Fruit fly (Drosophila melanogaster) whole organism: ENCODE data around the gene Naa20A.

ENCODE experiments used
- CG8478 ChIP-seq: fragments of >200 bp; optimal IDR thresholded peaks from 2 replicates; lab custom pipeline; 2018; ENCODE audit warnings: inconsistent platforms
- Dll ChIP-seq: fragments of >200 bp; optimal IDR thresholded peaks from 2 replicates; lab custom pipeline; 2017
- EcR ChIP-seq, 2 experiments: fragments of >200 bp; optimal IDR thresholded peaks; 2 replicates each; lab custom pipeline; 2017; ENCODE audit warnings: missing biosample characterization in 2 of 2, missing genetic modification characterization in 2 of 2, missing genetic modification reagents in 2 of 2
- pan ChIP-seq: fragments of >200 bp; optimal IDR thresholded peaks from 2 replicates; lab custom pipeline; 2017
- psq ChIP-seq: fragments of >200 bp; optimal IDR thresholded peaks from 2 replicates; lab custom pipeline; 2017
- usp ChIP-seq: fragments of >200 bp; optimal IDR thresholded peaks from 2 replicates; lab custom pipeline; 2017; ENCODE audit warnings: missing biosample characterization, missing genetic modification characterization, mixed read lengths

The Naa20A gene

dm6 chrX:19613473-19613872 is 9.4 kb downstream of the Naa20A start:
- TF ChIP-seq Dll (lab: Kevin White, UChicago) (no peak), usp (GFP tag; lab: Kevin White, UChicago) (no peak), pan (no peak), CG8478 (no peak), EcR (GFP tag; optimal IDR thresholded peaks at IDR 0.05; lab: Kevin White, UChicago) (no peak), psq (lab: Kevin White, UChicago) (no peak)

- TF ChIP-seq usp (GFP tag; lab: Kevin White, UChicago) = no peak
- TF ChIP-seq CG8478 = no peak
- TF ChIP-seq EcR (GFP tag; optimal IDR thresholded peaks at IDR 0.05; lab: Kevin White, UChicago) = no peak
- no peak for TF ChIP-seq pan
- no peak for TF ChIP-seq psq (lab: Kevin White, UChicago)
- no peak for TF ChIP-seq Dll (lab: Kevin White, UChicago)
These were observed 11.6 kb downstream of the Naa20A start, which contains the start of the genes Shawn and Tyler for dm6 chrX:19611226-19611625. TSS of gene Shawn (plus strand) at chrX:19611526. TSS of gene Tyler (plus strand) at chrX:19611526.

dm6 chrX:19608042-19608609 is 14.7 kb downstream of the Naa20A start:
- TF ChIP-seq pan (no peak), psq (lab: Kevin White, UChicago) (no peak)

dm6 chrX:19606971-19607370 is 15.9 kb downstream of the Naa20A start:
- TF ChIP-seq Dll (lab: Kevin White, UChicago) (no peak), psq (lab: Kevin White, UChicago) (no peak), EcR (GFP tag; optimal IDR thresholded peaks at IDR 0.05; lab: Kevin White, UChicago) (no peak), CG8478 (no peak)

- TF ChIP-seq CG8478 (no peak), EcR (GFP tag; optimal IDR thresholded peaks at IDR 0.05; lab: Kevin White, UChicago) (no peak)
These were observed 16.3 kb downstream of the Naa20A start for dm6 chrX:19606558-19606957.

- no peak for TF ChIP-seq psq (lab: Kevin White, UChicago)
- TF ChIP-seq usp (GFP tag; lab: Kevin White, UChicago) = no peak
- TF ChIP-seq pan = no peak
These were observed 17.0 kb downstream of the Naa20A start for dm6 chrX:19605915-19606314.

- TF ChIP-seq pan (no peak), usp (GFP tag; lab: Kevin White, UChicago) (no peak), EcR (GFP tag; optimal IDR thresholded peaks at IDR 0.05; lab: Kevin White, UChicago) (no peak), CG8478 (no peak), Dll (lab: Kevin White, UChicago) (no peak), psq (lab: Kevin White, UChicago) (no peak)
These were observed 17.9 kb downstream of the Naa20A start, which contains the start of gene CG14207 for dm6 chrX:19604997-19605396. TSS of gene CG14207 (plus strand) at chrX:19605199.

dm6 chrX:19603953-19604352 is 18.9 kb downstream of the Naa20A start:
- TF ChIP-seq Dll (lab: Kevin White, UChicago) (no peak), pan (no peak), usp (GFP tag; lab: Kevin White, UChicago) (no peak), CG8478 (no peak), EcR (GFP tag; optimal IDR thresholded peaks at IDR 0.05; lab: Kevin White, UChicago) (no peak), psq (lab: Kevin White, UChicago) (no peak)

- TF ChIP-seq usp (GFP tag; lab: Kevin White, UChicago) = no peak
- no peak for TF ChIP-seq CG8478
- no peak for TF ChIP-seq pan
- TF ChIP-seq psq (lab: Kevin White, UChicago) = no peak
- TF ChIP-seq Dll (lab: Kevin White, UChicago) = no peak
- TF ChIP-seq EcR (GFP tag; optimal IDR thresholded peaks at IDR 0.05; lab: Kevin White, UChicago) = no peak
These were observed 20.4 kb downstream of the Naa20A start for dm6 chrX:19602483-19602882.

- TF ChIP-seq usp (GFP tag; lab: Kevin White, UChicago) (no peak), Dll (lab: Kevin White, UChicago) (no peak), EcR (GFP tag; optimal IDR thresholded peaks at IDR 0.05; lab: Kevin White, UChicago) (no peak)
These were observed 21.2 kb downstream of the Naa20A start, which contains the start of gene CG14220 for dm6 chrX:19601644-19602043. TSS of gene CG14220 (minus strand) at chrX:19601851.

- no peak for TF ChIP-seq CG8478
- no peak for TF ChIP-seq pan
- TF ChIP-seq EcR (GFP tag; optimal IDR thresholded peaks at IDR 0.05; lab: Kevin White, UChicago) = no peak
- TF ChIP-seq Dll (lab: Kevin White, UChicago) = no peak
- no peak for TF ChIP-seq usp (GFP tag; lab: Kevin White, UChicago)
- TF ChIP-seq psq (lab: Kevin White, UChicago) = no peak
These were observed 24.4 kb downstream of the Naa20A start for dm6 chrX:19598503-19598902.

dm6 chrX:19597684-19598363 is 25.1 kb downstream of the Naa20A start, which contains the start of gene RpS10b:
TSS of gene RpS10b (plus strand) at chrX:19598031.
- TF ChIP-seq pan (no peak), usp (GFP tag; lab: Kevin White, UChicago) (no peak), psq (lab: Kevin White, UChicago) (no peak), Dll (lab: Kevin White, UChicago) (no peak), EcR (GFP tag; optimal IDR thresholded peaks at IDR 0.05; lab: Kevin White, UChicago) (no peak), CG8478 (no peak)

- TF ChIP-seq Dll (lab: Kevin White, UChicago) (no peak), usp (GFP tag; lab: Kevin White, UChicago) (no peak), CG8478 (no peak), pan (no peak), psq (lab: Kevin White, UChicago) (no peak), EcR (GFP tag; optimal IDR thresholded peaks at IDR 0.05; lab: Kevin White, UChicago) (no peak)
These were observed 27.0 kb downstream of the Naa20A start for dm6 chrX:19595862-19596261.
